Fruit fly (Drosophila melanogaster) whole organism, prepupa: ENCODE results near the gene JTBR.

Experiments used
- CG10669 ChIP-seq: fragments of 200-800 bp; sonication (Bioruptor generic); optimal IDR thresholded peaks from 3 replicates; lab custom pipeline; 2018; ENCODE audit warnings: missing biosample characterization, mild to moderate bottlenecking, missing genetic modification characterization, moderate library complexity
- CG11762 ChIP-seq: fragments of 200-800 bp; sonication (Bioruptor generic); optimal IDR thresholded peaks from 3 replicates; lab custom pipeline; 2016; ENCODE audit warnings: missing biosample characterization, missing genetic modification characterization; ENCODE audit not compliant: insufficient read depth
- CG11902 ChIP-seq: fragments of 200-800 bp; sonication (Bioruptor generic); optimal IDR thresholded peaks from 3 replicates; lab custom pipeline; 2016; ENCODE audit warnings: missing biosample characterization, missing genetic modification characterization
- CG1621 ChIP-seq: fragments of 200-800 bp; sonication (Bioruptor generic); optimal IDR thresholded peaks from 3 replicates; lab custom pipeline; 2018; ENCODE audit warnings: missing biosample characterization, mild to moderate bottlenecking, missing genetic modification characterization
- CG31627 ChIP-seq: fragments of 200-800 bp; sonication (Bioruptor generic); optimal IDR thresholded peaks from 3 replicates; lab custom pipeline; 2016; ENCODE audit warnings: missing biosample characterization, missing genetic modification characterization
- CG32006 ChIP-seq: fragments of 200-800 bp; sonication (Bioruptor generic); optimal IDR thresholded peaks from 3 replicates; lab custom pipeline; 2017; ENCODE audit warnings: missing biosample characterization, mild to moderate bottlenecking, missing genetic modification characterization
- CG34406 ChIP-seq: fragments of 200-800 bp; sonication (Bioruptor generic); optimal IDR thresholded peaks from 3 replicates; lab custom pipeline; 2016; ENCODE audit warnings: missing biosample characterization, missing genetic modification characterization
- CG3919 ChIP-seq: fragments of 200-800 bp; sonication (Bioruptor generic); optimal IDR thresholded peaks from 3 replicates; lab custom pipeline; 2016; ENCODE audit warnings: missing biosample characterization, missing genetic modification characterization
- CG4318 ChIP-seq: fragments of 200-800 bp; sonication (Bioruptor generic); optimal IDR thresholded peaks from 3 replicates; lab custom pipeline; 2017; ENCODE audit warnings: missing biosample characterization, mild to moderate bottlenecking, missing genetic modification characterization
- CG6163 ChIP-seq: fragments of 200-800 bp; sonication (Bioruptor generic); IDR thresholded peaks from 3 replicates; pipeline ENCODE4 v1.3.6; 2022; ENCODE audit warnings: missing biosample characterization, missing genetic modification characterization
- CG6808 ChIP-seq: fragments of 200-800 bp; sonication (Bioruptor generic); optimal IDR thresholded peaks from 3 replicates; lab custom pipeline; 2017; ENCODE audit warnings: missing biosample characterization, missing genetic modification characterization, mild to moderate bottlenecking, moderate library complexity, missing genetic modification reagents
- CG7368 ChIP-seq: fragments of 200-800 bp; sonication (Bioruptor generic); optimal IDR thresholded peaks from 3 replicates; lab custom pipeline; 2016; ENCODE audit warnings: missing biosample characterization, missing genetic modification characterization
- CG8119 ChIP-seq: fragments of 200-800 bp; sonication (Bioruptor generic); IDR thresholded peaks from 3 replicates; pipeline ENCODE4 v1.3.6; 2022; ENCODE audit warnings: missing biosample characterization, missing genetic modification characterization
- CG8319 ChIP-seq: fragments of 200-800 bp; sonication (Bioruptor generic); optimal IDR thresholded peaks from 3 replicates; lab custom pipeline; 2016; ENCODE audit warnings: missing biosample characterization, missing genetic modification characterization
- CG9139 ChIP-seq: fragments of 200-800 bp; sonication (Bioruptor generic); optimal IDR thresholded peaks from 3 replicates; lab custom pipeline; 2017; ENCODE audit warnings: missing biosample characterization, mild to moderate bottlenecking, missing genetic modification characterization
- Eip78C ChIP-seq: fragments of 200-800 bp; sonication (Bioruptor generic); peaks from one replicate; lab custom pipeline; 2016; ENCODE audit warnings: missing biosample characterization, missing genetic modification characterization
- Eip93F ChIP-seq: fragments of 200-800 bp; sonication (Bioruptor generic); optimal IDR thresholded peaks from 2 replicates; lab custom pipeline; 2016; ENCODE audit warnings: missing biosample characterization, mild to moderate bottlenecking, missing genetic modification characterization
- Ets21C ChIP-seq: fragments of 200-800 bp; sonication (Bioruptor generic); optimal IDR thresholded peaks from 3 replicates; lab custom pipeline; 2016; ENCODE audit warnings: missing biosample characterization, missing genetic modification characterization
- Ets96B ChIP-seq: fragments of 200-800 bp; optimal IDR thresholded peaks from 2 replicates; lab custom pipeline; 2019; ENCODE audit warnings: missing biosample characterization, mild to moderate bottlenecking, missing genetic modification characterization, moderate library complexity
- Gug ChIP-seq: fragments of 200-800 bp; sonication (Bioruptor generic); IDR thresholded peaks from 2 replicates; pipeline ENCODE4 v1.3.6; 2022; ENCODE audit warnings: missing biosample characterization, missing genetic modification characterization
- Hr39 ChIP-seq: fragments of 200-800 bp; sonication (Bioruptor generic); optimal IDR thresholded peaks from 2 replicates; lab custom pipeline; 2016; ENCODE audit warnings: missing biosample characterization, missing genetic modification characterization
- Lpt ChIP-seq: fragments of 200-800 bp; sonication (Bioruptor generic); optimal IDR thresholded peaks from 3 replicates; lab custom pipeline; 2016; ENCODE audit warnings: missing biosample characterization, missing genetic modification characterization
- Met ChIP-seq: fragments of 200-800 bp; sonication (Bioruptor generic); optimal IDR thresholded peaks from 3 replicates; lab custom pipeline; 2016; ENCODE audit warnings: missing biosample characterization, missing genetic modification characterization
- Smox ChIP-seq: fragments of 200-800 bp; sonication (Bioruptor generic); optimal IDR thresholded peaks from 3 replicates; lab custom pipeline; 2016; ENCODE audit warnings: missing biosample characterization, missing genetic modification characterization
- Sox102F ChIP-seq: fragments of 200-800 bp; sonication (Bioruptor generic); optimal IDR thresholded peaks from 2 replicates; lab custom pipeline; 2016; ENCODE audit warnings: missing biosample characterization, mild to moderate bottlenecking, missing genetic modification characterization
- Sox14 ChIP-seq: fragments of 200-800 bp; sonication (Bioruptor generic); optimal IDR thresholded peaks from 3 replicates; lab custom pipeline; 2016; ENCODE audit warnings: missing biosample characterization, missing genetic modification characterization
- Sox15 ChIP-seq: fragments of 200-800 bp; sonication (Bioruptor generic); optimal IDR thresholded peaks from 3 replicates; lab custom pipeline; 2016; ENCODE audit warnings: missing biosample characterization, missing genetic modification characterization
- achi ChIP-seq: fragments of 200-800 bp; sonication (Bioruptor generic); optimal IDR thresholded peaks from 3 replicates; lab custom pipeline; 2016; ENCODE audit warnings: missing biosample characterization, missing genetic modification characterization
- cyc ChIP-seq: fragments of 200-800 bp; sonication (Bioruptor generic); optimal IDR thresholded peaks from 3 replicates; lab custom pipeline; 2016; ENCODE audit warnings: missing biosample characterization, missing genetic modification characterization
- dac ChIP-seq: fragments of 200-800 bp; sonication (Bioruptor generic); optimal IDR thresholded peaks from 2 replicates; lab custom pipeline; 2017; ENCODE audit warnings: missing biosample characterization, mild to moderate bottlenecking, missing genetic modification characterization
- dsx ChIP-seq: fragments of 200-800 bp; optimal IDR thresholded peaks from 3 replicates; lab custom pipeline; 2019; ENCODE audit warnings: missing biosample characterization, mild to moderate bottlenecking, missing genetic modification characterization, moderate library complexity; ENCODE audit not compliant: poor library complexity, severe bottlenecking
- esn ChIP-seq: fragments of 200-800 bp; sonication (Bioruptor generic); optimal IDR thresholded peaks from 2 replicates; lab custom pipeline; 2016; ENCODE audit warnings: missing biosample characterization, mild to moderate bottlenecking, missing genetic modification characterization, moderate library complexity
- fd85E ChIP-seq: fragments of 200-800 bp; sonication (Bioruptor generic); optimal IDR thresholded peaks from 3 replicates; lab custom pipeline; 2016; ENCODE audit warnings: missing biosample characterization, missing genetic modification characterization
- fkh ChIP-seq: fragments of 200-800 bp; sonication (Bioruptor generic); optimal IDR thresholded peaks from 3 replicates; lab custom pipeline; 2017; ENCODE audit warnings: missing biosample characterization, mild to moderate bottlenecking, missing genetic modification characterization, moderate library complexity
- lz ChIP-seq: fragments of 200-800 bp; sonication (Bioruptor generic); optimal IDR thresholded peaks from 3 replicates; lab custom pipeline; 2016; ENCODE audit warnings: missing biosample characterization, missing genetic modification characterization
- pdm3 ChIP-seq: fragments of 200-800 bp; sonication (Bioruptor generic); optimal IDR thresholded peaks from 3 replicates; lab custom pipeline; 2016; ENCODE audit warnings: missing biosample characterization, missing genetic modification characterization
- salr ChIP-seq, 2 experiments: fragments of 200-800 bp; sonication (Bioruptor generic); optimal IDR thresholded peaks; 3 replicates each; lab custom pipeline; 2016 to 2018; ENCODE audit warnings: missing biosample characterization in 2 of 2, missing genetic modification characterization in 2 of 2, mild to moderate bottlenecking in 1 of 2
- spab ChIP-seq: fragments of 200-800 bp; sonication (Bioruptor generic); optimal IDR thresholded peaks from 2 replicates; lab custom pipeline; 2017; ENCODE audit warnings: missing biosample characterization, mild to moderate bottlenecking, missing genetic modification characterization, missing genetic modification reagents
- ss ChIP-seq, 2 experiments: fragments of 200-800 bp; sonication (Bioruptor generic); optimal IDR thresholded peaks; 2 replicates in 1 of 2; 3 replicates in 1 of 2; lab custom pipeline; 2017 to 2018; ENCODE audit warnings: mild to moderate bottlenecking in 2 of 2, missing biosample characterization in 2 of 2, missing genetic modification characterization in 2 of 2, moderate library complexity in 1 of 2
- svp ChIP-seq: fragments of 200-800 bp; sonication (Bioruptor generic); peaks from one replicate; lab custom pipeline; 2016; ENCODE audit warnings: missing biosample characterization, missing genetic modification characterization
- topi ChIP-seq: fragments of 200-800 bp; sonication (Bioruptor generic); optimal IDR thresholded peaks from 3 replicates; lab custom pipeline; 2016; ENCODE audit warnings: missing biosample characterization, missing genetic modification characterization
- vri ChIP-seq: fragments of 200-800 bp; sonication (Bioruptor generic); optimal IDR thresholded peaks from 3 replicates; lab custom pipeline; 2016; ENCODE audit warnings: missing biosample characterization, mild to moderate bottlenecking, missing genetic modification characterization

Gene JTBR

dm6 chr3L:1841984-1842383, 39.3 kb upstream of the JTBR start, which contains the start of gene Cpr62Bc:
Gene Cpr62Bc, minus strand, starts transcription at chr3L:1842084.
- TF ChIP-seq CG31627 (GFP tag; lab: Kevin White, UChicago) (no peak), Eip78C (GFP tag; lab: Kevin White, UChicago) (no peak), Smox (GFP tag; lab: Kevin White, UChicago) (no peak), dac (GFP tag; lab: Kevin White, UChicago) (no peak), Eip93F (GFP tag; lab: Kevin White, UChicago) (no peak), CG3919 (GFP tag; lab: Kevin White, UChicago) (no peak), Ets21C (GFP tag; lab: Kevin White, UChicago) (no peak), Lpt (GFP tag; lab: Kevin White, UChicago) (no peak), CG1621 (no peak)

dm6 chr3L:1835064-1835463, 32.4 kb upstream of the JTBR start, which contains the start of gene Cpr62Bb:
Gene Cpr62Bb, minus strand, starts transcription at chr3L:1835164.
- TF ChIP-seq dsx: no peak
- no peak for TF ChIP-seq fkh (GFP tag; lab: Kevin White, UChicago)
- no peak for TF ChIP-seq Lpt (GFP tag; lab: Kevin White, UChicago)
- TF ChIP-seq CG8119: no peak
- TF ChIP-seq fd85E: no peak
- no peak for TF ChIP-seq Sox15 (GFP tag; lab: Kevin White, UChicago)
- TF ChIP-seq CG11762 (GFP tag; lab: Kevin White, UChicago): no peak
- no peak for TF ChIP-seq Met (GFP tag; lab: Kevin White, UChicago)
- TF ChIP-seq Gug: no peak
- TF ChIP-seq, all 60 proteins: peak for 0

dm6 chr3L:1831753-1832268, 29.2 kb upstream of the JTBR start, which contains the start of gene Cpr62Ba:
Gene Cpr62Ba, minus strand, starts transcription at chr3L:1831783.
- no peak for TF ChIP-seq cyc (GFP tag; lab: Kevin White, UChicago)
- no peak for TF ChIP-seq CG32006 (GFP tag; lab: Kevin White, UChicago)
- TF ChIP-seq CG7368: no peak
- no peak for TF ChIP-seq salr (GFP tag; optimal IDR thresholded peaks at IDR 0.05; lab: Kevin White, UChicago)
- TF ChIP-seq CG8319 (GFP tag; lab: Kevin White, UChicago): no peak
- no peak for TF ChIP-seq CG8119
- peak; percentile 40 for TF ChIP-seq Eip78C (GFP tag; lab: Kevin White, UChicago)
- no peak for TF ChIP-seq spab (GFP tag; lab: Kevin White, UChicago)
- TF ChIP-seq CG4318 (GFP tag; lab: Kevin White, UChicago): no peak
- no peak for TF ChIP-seq CG31627 (GFP tag; lab: Kevin White, UChicago)
- no peak for TF ChIP-seq esn (GFP tag; lab: Kevin White, UChicago)
- no peak for TF ChIP-seq CG9139 (GFP tag; lab: Kevin White, UChicago)
- TF ChIP-seq fd85E: no peak
- peak; percentile 84 for TF ChIP-seq svp (GFP tag; lab: Kevin White, UChicago)
- TF ChIP-seq, all 60 proteins: peak for 2

- peak in 1 of 2 experiments; percentile 11 for TF ChIP-seq ss (GFP tag; optimal IDR thresholded peaks at IDR 0.05; lab: Kevin White, UChicago)
- TF ChIP-seq Ets96B: peak; percentile 43
- peak; percentile 30 for TF ChIP-seq CG1621
- peak; percentile 9 for TF ChIP-seq dsx
- peak; percentile 71 for TF ChIP-seq lz (GFP tag; lab: Kevin White, UChicago)
- no peak for TF ChIP-seq fd85E
- peak; percentile 71 for TF ChIP-seq Smox (GFP tag; lab: Kevin White, UChicago)
- peak; percentile 59 for TF ChIP-seq vri (GFP tag; lab: Kevin White, UChicago)
- TF ChIP-seq Ets21C (GFP tag; lab: Kevin White, UChicago): peak; percentile 47
- peak; percentile 84 for TF ChIP-seq CG6163 (GFP tag; lab: Robert Waterston, UW)
- peak; percentile 62 for TF ChIP-seq cyc (GFP tag; lab: Kevin White, UChicago)
- peak; percentile 28 for TF ChIP-seq CG6808
- peak; percentile 28 for TF ChIP-seq Sox15 (GFP tag; lab: Kevin White, UChicago)
- peak; percentile 60 for TF ChIP-seq topi
- no peak for TF ChIP-seq CG11902 (GFP tag; lab: Kevin White, UChicago)
- TF ChIP-seq Eip78C (GFP tag; lab: Kevin White, UChicago): peak; percentile 83
- TF ChIP-seq CG8319 (GFP tag; lab: Kevin White, UChicago): no peak
- peak; percentile 50 for TF ChIP-seq CG4318 (GFP tag; lab: Kevin White, UChicago)
- peak; percentile 63 for TF ChIP-seq CG3919 (GFP tag; lab: Kevin White, UChicago)
- peak; percentile 80 for TF ChIP-seq Sox14
- TF ChIP-seq CG34406 (GFP tag; lab: Kevin White, UChicago): peak; percentile 51
- peak; percentile 69 for TF ChIP-seq Sox102F
- TF ChIP-seq achi (GFP tag; lab: Kevin White, UChicago): peak; percentile 59
- TF ChIP-seq CG10669 (GFP tag; lab: Kevin White, UChicago): peak; percentile 4
- TF ChIP-seq Eip93F (GFP tag; lab: Kevin White, UChicago): no peak
- peak; percentile 68 for TF ChIP-seq pdm3 (GFP tag; lab: Kevin White, UChicago)
- peak; percentile 34 for TF ChIP-seq CG11762 (GFP tag; lab: Kevin White, UChicago)
- peak; percentile 81 for TF ChIP-seq Hr39 (GFP tag; lab: Kevin White, UChicago)
- TF ChIP-seq CG8119: peak; percentile 57; the same call in 1 of the 3 replicates
Observed at dm6 chr3L:1829539-1829938, 26.9 kb upstream of the JTBR start.
